Worm (Caenorhabditis elegans) whole organism, L4 larva: ENCODE results near the gene cnk-1.

Experiments
- D1046.2 ChIP-seq: fragments of 200-800 bp; sonication (Bioruptor generic); IDR thresholded peaks from 2 replicates; pipeline ENCODE4 v1.3.6; 2022; ENCODE audit warnings: missing genetic modification characterization, missing compliant biosample characterization
- F37D6.2 ChIP-seq: sonication (generic microtip); optimal IDR thresholded peaks from 2 replicates; lab custom pipeline; 2016; ENCODE audit warnings: mild to moderate bottlenecking, missing genetic modification characterization, missing compliant biosample characterization
- Y75B8A.6 ChIP-seq: fragments of 200-800 bp; sonication (Bioruptor generic); IDR thresholded peaks from 2 replicates; pipeline ENCODE4 v1.3.6; 2022; ENCODE audit warnings: missing genetic modification reagents, missing genetic modification characterization, missing compliant biosample characterization
- aha-1 ChIP-seq: fragments of 150-350 bp; peaks from one replicate; lab custom pipeline; 2014; ENCODE audit warnings: missing biosample characterization, missing genetic modification characterization
- ceh-44 ChIP-seq: fragments of 200-800 bp; sonication (Bioruptor generic); IDR thresholded peaks from 2 replicates; pipeline ENCODE4 v1.3.6; 2022; ENCODE audit warnings: missing genetic modification reagents, missing genetic modification characterization, missing compliant biosample characterization
- ceh-62 ChIP-seq: sonication (generic microtip); optimal IDR thresholded peaks from 2 replicates; lab custom pipeline; 2017; ENCODE audit warnings: missing biosample characterization, missing genetic modification characterization
- ces-1 ChIP-seq: fragments of 150-350 bp; sonication (generic microtip); optimal IDR thresholded peaks from 4 replicates; lab custom pipeline; 2014; ENCODE audit warnings: missing biosample characterization, missing genetic modification reagents, missing genetic modification characterization
- ctbp-1 ChIP-seq: fragments of 200-800 bp; sonication (Bioruptor generic); IDR thresholded peaks from 2 replicates; pipeline ENCODE4 v1.3.6; 2022; ENCODE audit warnings: missing genetic modification reagents, missing genetic modification characterization, missing compliant biosample characterization
- daf-16 ChIP-seq, 3 experiments: sonication (generic microtip); optimal IDR thresholded peaks; 2 replicates each; lab custom pipeline; 2016 to 2017; ENCODE audit warnings: missing genetic modification characterization in 3 of 3, missing genetic modification reagents in 3 of 3, mild to moderate bottlenecking in 2 of 3, missing compliant biosample characterization in 2 of 3, missing biosample characterization in 1 of 3, moderate library complexity in 1 of 3
- daf-8 ChIP-seq: fragments of 200-800 bp; sonication (Bioruptor generic); IDR thresholded peaks from 2 replicates; pipeline ENCODE4 v1.3.6; 2022; ENCODE audit warnings: missing genetic modification characterization, missing compliant biosample characterization
- dmd-6 ChIP-seq: fragments of 200-800 bp; sonication (Bioruptor generic); IDR thresholded peaks from 2 replicates; pipeline ENCODE4 v1.3.6; 2022; ENCODE audit warnings: missing genetic modification reagents, missing genetic modification characterization, missing compliant biosample characterization
- dmd-9 ChIP-seq: fragments of 200-800 bp; sonication (Bioruptor generic); IDR thresholded peaks from 2 replicates; pipeline ENCODE4 v1.3.6; 2022; ENCODE audit warnings: missing genetic modification reagents, missing genetic modification characterization, missing compliant biosample characterization
- dpl-1 ChIP-seq: fragments of 150-350 bp; optimal IDR thresholded peaks from 2 replicates; lab custom pipeline; 2014; ENCODE audit warnings: missing biosample characterization, missing genetic modification reagents, missing genetic modification characterization
- egl-43 ChIP-seq: fragments of 200-800 bp; sonication (Bioruptor generic); IDR thresholded peaks from 2 replicates; pipeline ENCODE4 v1.3.6; 2022; ENCODE audit warnings: missing genetic modification reagents, missing genetic modification characterization, missing compliant biosample characterization
- fkh-10 ChIP-seq: fragments of 150-350 bp; optimal IDR thresholded peaks from 2 replicates; lab custom pipeline; 2014; ENCODE audit warnings: missing biosample characterization, missing genetic modification reagents, missing genetic modification characterization
- fos-1 ChIP-seq: fragments of 150-350 bp; optimal IDR thresholded peaks from 2 replicates; lab custom pipeline; 2014; ENCODE audit warnings: missing biosample characterization, missing genetic modification characterization
- hif-1 ChIP-seq, 2 experiments: sonication (generic microtip); optimal IDR thresholded peaks; 2 replicates each; lab custom pipeline; 2016 to 2017; ENCODE audit warnings: missing compliant biosample characterization in 2 of 2, missing genetic modification characterization in 2 of 2, missing genetic modification reagents in 2 of 2, missing genotype in 2 of 2, mild to moderate bottlenecking in 1 of 2
- hlh-11 ChIP-seq: fragments of 200-800 bp; sonication (Bioruptor generic); optimal IDR thresholded peaks from 2 replicates; lab custom pipeline; 2018; ENCODE audit warnings: mild to moderate bottlenecking, missing genetic modification characterization, missing compliant biosample characterization
- hlh-30 ChIP-seq: sonication (generic microtip); optimal IDR thresholded peaks from 2 replicates; lab custom pipeline; 2017; ENCODE audit warnings: antibody characterized with exemption, mild to moderate bottlenecking, missing genetic modification characterization, missing compliant biosample characterization; ENCODE audit not compliant: insufficient read depth
- hmg-1.1 ChIP-seq: fragments of 200-800 bp; sonication (Bioruptor generic); IDR thresholded peaks from 2 replicates; pipeline ENCODE4 v1.3.6; 2022; ENCODE audit warnings: missing genetic modification reagents, missing genetic modification characterization, missing compliant biosample characterization
- lin-13 ChIP-seq: fragments of 150-350 bp; optimal IDR thresholded peaks from 2 replicates; lab custom pipeline; 2014; ENCODE audit warnings: missing biosample characterization, missing genetic modification reagents, missing genetic modification characterization
- lsy-2 ChIP-seq, 2 experiments: fragments of 150-350 bp in 1 of 2; sonication (generic microtip) in 1 of 2; optimal IDR thresholded peaks; 2 replicates each; lab custom pipeline; 2014 to 2017; ENCODE audit warnings: missing biosample characterization in 2 of 2, missing genetic modification characterization in 2 of 2
- madf-9 ChIP-seq: fragments of 200-800 bp; sonication (Bioruptor generic); conservative IDR thresholded peaks from 2 replicates; pipeline ENCODE4 v1.3.6; 2022; ENCODE audit warnings: missing genetic modification reagents, missing genetic modification characterization, missing compliant biosample characterization
- mdl-1 ChIP-seq, 2 experiments: fragments of 150-350 bp in 1 of 2; sonication (generic microtip) in 1 of 2; optimal IDR thresholded peaks; 2 replicates each; lab custom pipeline; 2014 to 2017; ENCODE audit warnings: missing biosample characterization in 2 of 2, missing genetic modification characterization in 2 of 2
- mep-1 ChIP-seq: fragments of 150-350 bp; sonication (generic microtip); optimal IDR thresholded peaks from 3 replicates; lab custom pipeline; 2014; ENCODE audit warnings: missing biosample characterization, missing genetic modification characterization
- mes-2 ChIP-seq: sonication (generic microtip); optimal IDR thresholded peaks from 2 replicates; lab custom pipeline; 2016; ENCODE audit warnings: missing genotype, mild to moderate bottlenecking, missing genetic modification characterization, missing compliant biosample characterization; ENCODE audit not compliant: poor library complexity, severe bottlenecking
- mxl-2 ChIP-seq: fragments of 200-800 bp; sonication (Bioruptor generic); conservative IDR thresholded peaks from 2 replicates; pipeline ENCODE4 v1.3.6; 2022; ENCODE audit warnings: missing genetic modification reagents, missing genetic modification characterization, missing compliant biosample characterization
- mxl-3 ChIP-seq: fragments of 200-800 bp; sonication (Bioruptor generic); optimal IDR thresholded peaks from 2 replicates; lab custom pipeline; 2018; ENCODE audit warnings: mild to moderate bottlenecking, missing genetic modification characterization, missing compliant biosample characterization
- nhr-11 ChIP-seq: fragments of 150-350 bp; optimal IDR thresholded peaks from 2 replicates; lab custom pipeline; 2014; ENCODE audit warnings: missing biosample characterization, missing genetic modification characterization
- nhr-42 ChIP-seq: fragments of 200-800 bp; sonication (Bioruptor generic); IDR thresholded peaks from 2 replicates; pipeline ENCODE4 v1.3.6; 2022; ENCODE audit warnings: missing genetic modification characterization, missing compliant biosample characterization
- rbr-2 ChIP-seq: sonication (generic microtip); optimal IDR thresholded peaks from 2 replicates; lab custom pipeline; 2016; ENCODE audit warnings: missing genotype, missing genetic modification characterization, missing compliant biosample characterization
- sdz-12 ChIP-seq: fragments of 200-800 bp; sonication (Bioruptor generic); optimal IDR thresholded peaks from 2 replicates; lab custom pipeline; 2018; ENCODE audit warnings: mild to moderate bottlenecking, missing genetic modification characterization, missing compliant biosample characterization
- set-16 ChIP-seq: fragments of 200-800 bp; sonication (Bioruptor generic); IDR thresholded peaks from 2 replicates; pipeline ENCODE4 v1.3.6; 2022; ENCODE audit warnings: missing genetic modification reagents, missing genetic modification characterization, missing compliant biosample characterization
- tra-1 ChIP-seq: fragments of 200-800 bp; sonication (Bioruptor generic); IDR thresholded peaks from 2 replicates; pipeline ENCODE4 v1.3.6; 2022; ENCODE audit warnings: missing genetic modification reagents, missing genetic modification characterization, missing compliant biosample characterization
- unc-62 ChIP-seq, 3 experiments: fragments of 150-350 bp in 1 of 3; sonication (generic microtip); optimal IDR thresholded peaks in 2 of 3; peaks in 1 of 3; 1 replicate in 1 of 3; 2 replicates in 2 of 3; lab custom pipeline; 2014 to 2017; ENCODE audit warnings: missing biosample characterization in 3 of 3, missing genetic modification characterization in 3 of 3, missing genetic modification reagents in 3 of 3, missing genotype in 1 of 3
- vab-7 ChIP-seq: fragments of 200-800 bp; sonication (Bioruptor generic); IDR thresholded peaks from 2 replicates; pipeline ENCODE4 v1.3.6; 2022; ENCODE audit warnings: missing genetic modification reagents, missing genetic modification characterization, missing compliant biosample characterization
- zag-1 ChIP-seq: fragments of 150-350 bp; optimal IDR thresholded peaks from 2 replicates; lab custom pipeline; 2014; ENCODE audit warnings: missing biosample characterization, missing genetic modification characterization
- zfp-2 ChIP-seq: sonication (generic microtip); optimal IDR thresholded peaks from 2 replicates; lab custom pipeline; 2016; ENCODE audit warnings: mild to moderate bottlenecking, missing genetic modification characterization, missing compliant biosample characterization

The cnk-1 gene

DNA sequence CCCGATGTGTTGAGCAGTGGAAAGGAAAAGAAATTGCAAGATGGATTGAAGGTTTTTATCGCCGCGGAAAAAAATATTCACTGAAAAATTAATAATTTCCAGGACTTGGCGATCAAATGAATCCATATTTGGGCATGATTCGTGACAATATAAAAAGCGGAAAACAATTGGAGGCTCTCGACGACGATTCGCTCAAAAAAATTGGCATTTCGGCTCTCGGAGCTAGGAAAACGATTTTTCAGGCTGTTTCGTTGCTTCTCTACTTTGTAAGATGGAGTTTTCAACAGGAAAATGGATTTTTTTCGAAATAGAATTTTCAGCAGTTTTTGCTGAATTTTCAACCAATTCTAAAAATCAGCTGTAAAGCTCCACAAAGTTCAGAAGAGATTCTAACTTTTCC is 750 bp downstream of the cnk-1 start:
- peak in 1 of 2 experiments; percentile 55 for TF ChIP-seq unc-62 (GFP tag; optimal IDR thresholded peaks at IDR 0.05 in 1 of 2; lab: Kevin White, UChicago)
- no peak for TF ChIP-seq unc-62 (tag; optimal IDR thresholded peaks at IDR 0.05; lab: Kevin White, UChicago)
- peak; percentile 84 for TF ChIP-seq aha-1
- no peak for TF ChIP-seq sdz-12 (GFP tag; lab: Kevin White, UChicago)
- no peak for TF ChIP-seq mes-2 (tag; lab: Kevin White, UChicago)

DNA sequence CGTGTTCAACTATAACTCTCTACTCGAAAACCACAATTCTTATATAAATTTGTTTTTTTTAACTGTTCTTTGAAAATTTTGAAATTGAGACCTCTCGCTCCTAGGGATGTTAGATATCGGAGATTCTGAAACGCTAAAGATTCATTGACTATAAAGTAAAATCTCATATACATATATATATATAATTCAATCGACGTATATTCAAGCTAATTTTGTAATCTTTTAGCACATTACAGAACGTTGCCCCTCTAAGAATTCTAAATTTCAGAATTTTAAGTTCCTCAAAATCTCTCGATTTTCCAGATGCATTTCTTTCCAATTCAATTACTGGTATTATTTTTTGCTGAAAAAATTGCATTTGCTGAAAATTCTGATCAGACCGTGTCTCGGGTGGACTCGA is 7.8 kb downstream of the cnk-1 start, which contains the start of gene pad-2:
pad-2 (plus strand) TSS at position 301 of the 400 bp plus-strand sequence.
- no peak for TF ChIP-seq dmd-9 (GFP tag; lab: Robert Waterston, UW)

- TF ChIP-seq zag-1 (tag; lab: Kevin White, UChicago), result peak; percentile 33
- TF ChIP-seq hlh-30 (tag; lab: Kevin White, UChicago), result peak; percentile 65
- TF ChIP-seq lsy-2 (tag; optimal IDR thresholded peaks at IDR 0.05; lab: Kevin White, UChicago), result peak; percentile 46 to 58
- peak; percentile 65; the same call in 1 of the 2 replicates for TF ChIP-seq egl-43 (GFP tag; lab: Robert Waterston, UW)
- TF ChIP-seq lin-13, result peak; percentile 19
- peak; percentile 55 for TF ChIP-seq dmd-6 (GFP tag; lab: Robert Waterston, UW)
- TF ChIP-seq mep-1, result peak; percentile 61
- peak; percentile 94; the same call in 1 of the 2 replicates for TF ChIP-seq ctbp-1 (GFP tag; lab: Robert Waterston, UW)
- peak; percentile 74 for TF ChIP-seq hmg-1.1
- TF ChIP-seq set-16 (GFP tag; lab: Robert Waterston, UW), result peak; percentile 93
- TF ChIP-seq fkh-10 (GFP tag; lab: Kevin White, UChicago), result peak; percentile 61
- TF ChIP-seq mxl-3 (GFP tag; lab: Kevin White, UChicago), result peak; percentile 28
- TF ChIP-seq unc-62 (GFP tag; optimal IDR thresholded peaks at IDR 0.05 in 1 of 2; lab: Kevin White, UChicago), result peak in 1 of 2 experiments; percentile 82
- no peak for TF ChIP-seq unc-62 (tag; optimal IDR thresholded peaks at IDR 0.05; lab: Kevin White, UChicago)
- TF ChIP-seq vab-7 (GFP tag; lab: Robert Waterston, UW), result peak; percentile 59
- TF ChIP-seq zfp-2, result no peak
- no peak for TF ChIP-seq Y75B8A.6
- TF ChIP-seq fos-1 (tag; lab: Kevin White, UChicago), result no peak
- TF ChIP-seq ceh-62 (tag; lab: Kevin White, UChicago), result no peak
- peak; percentile 9 for TF ChIP-seq mes-2 (tag; lab: Kevin White, UChicago)
- TF ChIP-seq daf-16 (GFP tag; optimal IDR thresholded peaks at IDR 0.05; lab: Kevin White, UChicago), result no peak
- no peak for TF ChIP-seq daf-16 (tag; optimal IDR thresholded peaks at IDR 0.05; lab: Kevin White, UChicago)
- peak in 1 of 2 experiments; percentile 55 for TF ChIP-seq hif-1 (tag; optimal IDR thresholded peaks at IDR 0.05; lab: Kevin White, UChicago)
- TF ChIP-seq aha-1, result peak; percentile 93
- peak; percentile 49; the same call in 1 of the 2 replicates for TF ChIP-seq madf-9 (GFP tag; lab: Robert Waterston, UW)
- peak; percentile 68 for TF ChIP-seq F37D6.2
- TF ChIP-seq ceh-44 (GFP tag; lab: Robert Waterston, UW), result no peak
- TF ChIP-seq daf-8 (GFP tag; lab: Robert Waterston, UW), result no peak
- peak; percentile 85 for TF ChIP-seq rbr-2
- TF ChIP-seq hlh-11, result peak; percentile 42
- TF ChIP-seq dpl-1 (GFP tag; lab: Kevin White, UChicago), result no peak
- 0 out of 2 replicates have a peak, but pooled peaks have one; percentile 72 for TF ChIP-seq D1046.2 (GFP tag; lab: Robert Waterston, UW)
- TF ChIP-seq nhr-11, result peak; percentile 13
- 0 out of 2 replicates have a peak, but pooled peaks have one; percentile 35 for TF ChIP-seq tra-1 (GFP tag; lab: Robert Waterston, UW)
- TF ChIP-seq ces-1 (GFP tag; lab: Kevin White, UChicago), result peak; percentile 84
- no peak for TF ChIP-seq nhr-42 (GFP tag; lab: Robert Waterston, UW)
- peak; percentile 48 to 74 for TF ChIP-seq mdl-1 (tag; optimal IDR thresholded peaks at IDR 0.05; lab: Kevin White, UChicago)
- TF ChIP-seq mxl-2, result no peak
Measured at ce11 chrIII:10284214-10284613, 13.2 kb downstream of the cnk-1 start.
